Fruit fly (Drosophila melanogaster) whole organism, embryonic: ENCODE measurements around the gene CG13984.

Experiments used
- Ada2b ChIP-seq: fragments of 200-800 bp; sonication (Bioruptor generic); IDR thresholded peaks from 2 replicates; pipeline ENCODE4 v1.3.6; 2022; ENCODE audit warnings: missing biosample characterization, missing genetic modification characterization
- Atf-2 ChIP-seq: fragments of 200-800 bp; sonication (Bioruptor generic); optimal IDR thresholded peaks from 2 replicates; lab custom pipeline; 2016; ENCODE audit warnings: missing biosample characterization, missing genetic modification characterization
- Atf6 ChIP-seq: fragments of 200-800 bp; sonication (Bioruptor generic); IDR thresholded peaks from 2 replicates; pipeline ENCODE4 v1.3.6; 2022; ENCODE audit warnings: missing biosample characterization, missing genetic modification characterization
- C15 ChIP-seq: fragments of 200-800 bp; sonication (Bioruptor generic); IDR thresholded peaks from 3 replicates; pipeline ENCODE4 v1.3.6; 2022; ENCODE audit warnings: missing biosample characterization, missing genetic modification characterization
- CG10147 ChIP-seq: fragments of 200-800 bp; sonication (Bioruptor generic); optimal IDR thresholded peaks from 2 replicates; lab custom pipeline; 2019; ENCODE audit warnings: missing biosample characterization, mild to moderate bottlenecking, missing genetic modification characterization, moderate library complexity
- CG14014 ChIP-seq: fragments of 200-800 bp; sonication (Bioruptor generic); IDR thresholded peaks from 2 replicates; pipeline ENCODE4 v1.3.6; 2022; ENCODE audit warnings: missing biosample characterization, missing genetic modification characterization
- CG15514 ChIP-seq: fragments of 200-800 bp; sonication (Bioruptor generic); optimal IDR thresholded peaks from 3 replicates; lab custom pipeline; 2017; ENCODE audit warnings: missing biosample characterization, missing genetic modification characterization, mild to moderate bottlenecking, moderate library complexity, missing genetic modification reagents
- CG1602 ChIP-seq: fragments of 200-800 bp; sonication (Bioruptor generic); optimal IDR thresholded peaks from 3 replicates; lab custom pipeline; 2016; ENCODE audit warnings: missing biosample characterization, missing genetic modification characterization
- CG17359 ChIP-seq: fragments of 200-800 bp; sonication (Bioruptor generic); optimal IDR thresholded peaks from 3 replicates; lab custom pipeline; 2018; ENCODE audit warnings: missing biosample characterization, mild to moderate bottlenecking, missing genetic modification characterization, moderate library complexity
- CG1792 ChIP-seq: fragments of 200-800 bp; sonication (Bioruptor generic); optimal IDR thresholded peaks from 2 replicates; lab custom pipeline; 2016; ENCODE audit warnings: missing biosample characterization, missing genetic modification characterization
- CG31224 ChIP-seq: fragments of 200-800 bp; sonication (Bioruptor generic); IDR thresholded peaks from 2 replicates; pipeline ENCODE4 v1.3.6; 2022; ENCODE audit warnings: missing biosample characterization, missing genetic modification characterization
- CG3281 ChIP-seq: fragments of 200-800 bp; sonication (Bioruptor generic); optimal IDR thresholded peaks from 3 replicates; lab custom pipeline; 2017; ENCODE audit warnings: missing biosample characterization, mild to moderate bottlenecking, missing genetic modification characterization
- CG33557 ChIP-seq: fragments of 200-800 bp; sonication (Bioruptor generic); optimal IDR thresholded peaks from 2 replicates; lab custom pipeline; 2019; ENCODE audit warnings: missing biosample characterization, mild to moderate bottlenecking, missing genetic modification characterization, moderate library complexity
- CG3995 ChIP-seq: fragments of 200-800 bp; sonication (Bioruptor generic); optimal IDR thresholded peaks from 3 replicates; lab custom pipeline; 2016; ENCODE audit warnings: missing biosample characterization, missing genetic modification characterization
- CG4328 ChIP-seq: fragments of 200-800 bp; sonication (Bioruptor generic); optimal IDR thresholded peaks from 3 replicates; lab custom pipeline; 2017; ENCODE audit warnings: missing biosample characterization, missing genetic modification reagents, missing genetic modification characterization
- CG4424 ChIP-seq: fragments of 200-800 bp; sonication (Bioruptor generic); optimal IDR thresholded peaks from 3 replicates; lab custom pipeline; 2016; ENCODE audit warnings: missing biosample characterization, missing genetic modification characterization
- CG4820 ChIP-seq: fragments of 200-800 bp; sonication (Bioruptor generic); optimal IDR thresholded peaks from 3 replicates; lab custom pipeline; 2016; ENCODE audit warnings: missing biosample characterization, missing genetic modification characterization
- CG6689 ChIP-seq: fragments of 200-800 bp; sonication (Bioruptor generic); IDR thresholded peaks from 2 replicates; pipeline ENCODE4 v1.3.6; 2022; ENCODE audit warnings: missing biosample characterization, missing genetic modification characterization
- CHES-1-like ChIP-seq: fragments of 200-800 bp; sonication (Bioruptor generic); optimal IDR thresholded peaks from 2 replicates; lab custom pipeline; 2016; ENCODE audit warnings: missing biosample characterization, missing genetic modification characterization
- Dip2 ChIP-seq: fragments of 200-800 bp; sonication (Bioruptor generic); IDR thresholded peaks from 2 replicates; pipeline ENCODE4 v1.3.6; 2022; ENCODE audit warnings: missing biosample characterization, missing genetic modification characterization
- Dip3 ChIP-seq: fragments of 200-800 bp; sonication (Bioruptor generic); optimal IDR thresholded peaks from 3 replicates; lab custom pipeline; 2016; ENCODE audit warnings: missing biosample characterization, missing genetic modification characterization
- Gsc ChIP-seq: fragments of 200-800 bp; sonication (Bioruptor generic); IDR thresholded peaks from 2 replicates; pipeline ENCODE4 v1.3.6; 2022; ENCODE audit warnings: missing biosample characterization, missing genetic modification characterization
- Hr51 ChIP-seq, 2 experiments: fragments of 200-800 bp; sonication (Bioruptor generic); optimal IDR thresholded peaks; 2 replicates in 1 of 2; 3 replicates in 1 of 2; lab custom pipeline; 2016 to 2018; ENCODE audit warnings: missing biosample characterization in 2 of 2, missing genetic modification characterization in 2 of 2, mild to moderate bottlenecking in 1 of 2, moderate library complexity in 1 of 2
- Lim3 ChIP-seq: fragments of 200-800 bp; sonication (Bioruptor generic); IDR thresholded peaks from 2 replicates; pipeline ENCODE4 v1.3.6; 2022; ENCODE audit warnings: missing biosample characterization, missing genetic modification characterization
- Mad ChIP-seq: fragments of 200-800 bp; sonication (Bioruptor generic); optimal IDR thresholded peaks from 2 replicates; lab custom pipeline; 2016; ENCODE audit warnings: missing biosample characterization, missing genetic modification characterization
- Oaz ChIP-seq: fragments of 200-800 bp; sonication (Bioruptor generic); IDR thresholded peaks from 2 replicates; pipeline ENCODE4 v1.3.6; 2022; ENCODE audit warnings: missing biosample characterization, missing genetic modification characterization
- PHDP ChIP-seq: fragments of 200-800 bp; sonication (Bioruptor generic); optimal IDR thresholded peaks from 3 replicates; lab custom pipeline; 2018; ENCODE audit warnings: missing biosample characterization, mild to moderate bottlenecking, missing genetic modification characterization, moderate library complexity
- bbx ChIP-seq: fragments of 200-800 bp; sonication (Bioruptor generic); IDR thresholded peaks from 2 replicates; pipeline ENCODE4 v1.3.6; 2022; ENCODE audit warnings: missing biosample characterization, missing genetic modification characterization; ENCODE audit not compliant: partially characterized antibody
- bsh ChIP-seq, 2 experiments: fragments of 200-800 bp; sonication (Bioruptor generic); optimal IDR thresholded peaks; 2 replicates each; lab custom pipeline; 2017 to 2018; ENCODE audit warnings: mild to moderate bottlenecking in 2 of 2, missing biosample characterization in 2 of 2, missing genetic modification characterization in 2 of 2, moderate library complexity in 1 of 2
- caup ChIP-seq: fragments of 200-800 bp; sonication (Bioruptor generic); optimal IDR thresholded peaks from 3 replicates; lab custom pipeline; 2017; ENCODE audit warnings: missing biosample characterization, mild to moderate bottlenecking, missing genetic modification characterization, moderate library complexity; ENCODE audit not compliant: severe bottlenecking
- chinmo ChIP-seq: fragments of 200-800 bp; sonication (Bioruptor generic); IDR thresholded peaks from 4 replicates; pipeline ENCODE4 v1.3.6; 2022; ENCODE audit warnings: missing biosample characterization, missing genetic modification characterization; ENCODE audit not compliant: partially characterized antibody
- dmrt11E ChIP-seq: fragments of 200-800 bp; sonication (Bioruptor generic); optimal IDR thresholded peaks from 3 replicates; lab custom pipeline; 2018; ENCODE audit warnings: missing biosample characterization, mild to moderate bottlenecking, missing genetic modification characterization, moderate library complexity
- esg ChIP-seq: fragments of 200-800 bp; sonication (Bioruptor generic); conservative IDR thresholded peaks from 2 replicates; pipeline ENCODE4 v1.3.6; 2022; ENCODE audit warnings: missing biosample characterization, missing genetic modification characterization
- eve ChIP-seq, 2 experiments: fragments of >200 bp; optimal IDR thresholded peaks; 2 replicates each; lab custom pipeline; 2017; ENCODE audit warnings: missing biosample characterization in 2 of 2, missing genetic modification characterization in 2 of 2
- exex ChIP-seq: fragments of 200-800 bp; sonication (Bioruptor generic); optimal IDR thresholded peaks from 4 replicates; lab custom pipeline; 2018; ENCODE audit warnings: missing biosample characterization, mild to moderate bottlenecking, missing genetic modification characterization, moderate library complexity
- ftz-f1 ChIP-seq: fragments of 200-800 bp; sonication (Bioruptor generic); optimal IDR thresholded peaks from 2 replicates; lab custom pipeline; 2016; ENCODE audit warnings: missing biosample characterization, missing genetic modification characterization
- h ChIP-seq: fragments of >200 bp; optimal IDR thresholded peaks from 2 replicates; lab custom pipeline; 2017
- her ChIP-seq: fragments of 200-800 bp; sonication (Bioruptor generic); optimal IDR thresholded peaks from 2 replicates; lab custom pipeline; 2016; ENCODE audit warnings: missing biosample characterization, missing genetic modification characterization
- jigr1 ChIP-seq: fragments of 200-800 bp; sonication (Bioruptor generic); IDR thresholded peaks from 3 replicates; pipeline ENCODE4 v1.3.6; 2022; ENCODE audit warnings: missing biosample characterization, missing genetic modification characterization
- lilli ChIP-seq: fragments of 200-800 bp; sonication (Bioruptor generic); optimal IDR thresholded peaks from 3 replicates; lab custom pipeline; 2016; ENCODE audit warnings: missing biosample characterization, missing genetic modification characterization
- mirr ChIP-seq: fragments of 200-800 bp; sonication (Bioruptor generic); optimal IDR thresholded peaks from 3 replicates; lab custom pipeline; 2018; ENCODE audit warnings: missing biosample characterization, mild to moderate bottlenecking, missing genetic modification characterization
- ro ChIP-seq: fragments of 200-800 bp; sonication (Bioruptor generic); IDR thresholded peaks from 2 replicates; pipeline ENCODE4 v1.3.6; 2022; ENCODE audit warnings: missing biosample characterization, missing genetic modification characterization
- run ChIP-seq: fragments of 200-800 bp; sonication (Bioruptor generic); optimal IDR thresholded peaks from 3 replicates; lab custom pipeline; 2018; ENCODE audit warnings: missing biosample characterization, mild to moderate bottlenecking, missing genetic modification characterization
- salm ChIP-seq: fragments of 200-800 bp; sonication (Bioruptor generic); optimal IDR thresholded peaks from 2 replicates; lab custom pipeline; 2018; ENCODE audit warnings: missing biosample characterization, mild to moderate bottlenecking, missing genetic modification characterization
- sc ChIP-seq, 3 experiments: fragments of >200 bp in 2 of 3; fragments of 200-800 bp in 1 of 3; sonication (Bioruptor generic) in 1 of 3; optimal IDR thresholded peaks; 2 replicates in 2 of 3; 3 replicates in 1 of 3; lab custom pipeline; 2017; ENCODE audit warnings: mild to moderate bottlenecking in 1 of 3, missing biosample characterization in 1 of 3, missing genetic modification characterization in 1 of 3, missing genetic modification reagents in 1 of 3
- tap ChIP-seq: fragments of 200-800 bp; optimal IDR thresholded peaks from 3 replicates; lab custom pipeline; 2019; ENCODE audit warnings: missing biosample characterization, mild to moderate bottlenecking, missing genetic modification characterization, moderate library complexity
- twi ChIP-seq: fragments of 200-800 bp; optimal IDR thresholded peaks from 2 replicates; lab custom pipeline; 2019; ENCODE audit warnings: missing biosample characterization, mild to moderate bottlenecking, missing genetic modification characterization, moderate library complexity
- vfl ChIP-seq: fragments of 200-800 bp; sonication (Bioruptor generic); optimal IDR thresholded peaks from 2 replicates; lab custom pipeline; 2016; ENCODE audit warnings: missing biosample characterization, missing genetic modification characterization
- zfh2 ChIP-seq: fragments of 200-800 bp; sonication (Bioruptor generic); optimal IDR thresholded peaks from 2 replicates; lab custom pipeline; 2016; ENCODE audit warnings: missing biosample characterization, missing genetic modification characterization

Gene CG13984

DNA sequence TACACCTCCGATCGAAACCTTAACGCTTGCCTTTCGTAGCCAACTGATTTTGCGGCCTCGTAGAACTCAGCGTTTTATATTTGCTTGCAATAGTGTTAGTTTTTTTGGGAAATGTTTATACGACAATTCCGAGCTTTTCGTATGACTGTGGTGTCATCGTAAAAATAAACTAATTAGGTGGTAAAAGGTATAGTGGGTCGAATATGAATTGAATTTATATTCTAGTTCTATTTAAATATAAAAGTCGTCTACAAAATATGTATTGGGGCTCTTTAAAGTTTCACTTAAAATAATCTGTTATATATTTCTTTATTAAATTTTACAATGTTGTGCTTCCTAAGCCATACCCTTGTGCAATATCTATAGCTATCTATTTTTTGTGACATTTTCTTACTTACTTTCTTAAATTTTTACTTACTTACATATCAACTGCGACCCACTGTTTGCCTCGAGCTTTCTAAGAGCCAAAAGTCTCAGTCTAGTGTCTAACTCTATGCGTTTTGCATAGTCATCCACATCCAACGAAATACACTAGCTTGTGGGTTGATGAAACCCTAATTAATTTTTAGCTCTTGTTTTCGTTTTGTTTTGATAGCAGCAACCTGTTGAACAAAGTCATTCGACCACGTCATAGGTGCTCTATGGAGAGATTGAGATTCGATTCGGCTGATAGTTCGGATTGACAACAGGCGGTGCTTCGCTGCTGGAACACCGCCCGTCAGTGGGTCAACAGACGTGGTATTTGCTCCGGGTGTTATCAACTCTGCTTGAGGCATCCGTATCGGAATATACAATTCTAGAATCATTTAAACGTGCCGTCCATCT lies 42.6 kb downstream of the CG13984 start, which contains the start of gene CG9498 (continued):
- TF ChIP-seq Hr51 (GFP tag; optimal IDR thresholded peaks at IDR 0.05; lab: Kevin White, UChicago), result peak in 1 of 2 experiments; percentile 91
- peak; percentile 33 for TF ChIP-seq twi (tag; lab: Kevin White, UChicago)
- TF ChIP-seq CG17359 (tag; lab: Kevin White, UChicago), result peak; percentile 86
- peak; percentile 78 for TF ChIP-seq CG4328 (GFP tag; lab: Kevin White, UChicago)
- TF ChIP-seq Gsc (GFP tag; lab: Robert Waterston, UW), result no peak
- no peak for TF ChIP-seq CG4820
- TF ChIP-seq Lim3, result no peak; the same call in 1 of the 2 replicates
- no peak for TF ChIP-seq Dip2
- peak; percentile 14 for TF ChIP-seq vfl (GFP tag; lab: Kevin White, UChicago)
- no peak for TF ChIP-seq CHES-1-like (GFP tag; lab: Kevin White, UChicago)
- TF ChIP-seq ftz-f1 (GFP tag; lab: Kevin White, UChicago), result no peak
- TF ChIP-seq mirr (GFP tag; lab: Kevin White, UChicago), result peak; percentile 81
- no peak for TF ChIP-seq her (GFP tag; lab: Kevin White, UChicago)
- TF ChIP-seq CG1602, result peak; percentile 56
- no peak for TF ChIP-seq ro (GFP tag; lab: Robert Waterston, UW)
- no peak for TF ChIP-seq h (lab: Kevin White, UChicago)
- TF ChIP-seq sc (optimal IDR thresholded peaks at IDR 0.05; lab: Kevin White, UChicago), result no peak
- TF ChIP-seq sc (GFP tag; optimal IDR thresholded peaks at IDR 0.05; lab: Kevin White, UChicago), result peak; percentile 26
- peak; percentile 79 for TF ChIP-seq Atf6
- no peak for TF ChIP-seq dmrt11E (tag; lab: Kevin White, UChicago)
- peak; percentile 81 for TF ChIP-seq CG10147
- peak; percentile 53 for TF ChIP-seq zfh2 (GFP tag; lab: Kevin White, UChicago)
- TF ChIP-seq jigr1, result peak; percentile 67; the same call in 2 of the 3 replicates
- peak; percentile 67 for TF ChIP-seq lilli (GFP tag; lab: Kevin White, UChicago)
- TF ChIP-seq tap, result peak; percentile 78
- TF ChIP-seq CG15514 (GFP tag; lab: Kevin White, UChicago), result peak; percentile 75
- peak in 1 of 2 experiments; percentile 53 for TF ChIP-seq bsh (GFP tag; optimal IDR thresholded peaks at IDR 0.05; lab: Kevin White, UChicago)
- TF ChIP-seq Dip3 (GFP tag; lab: Kevin White, UChicago), result no peak
- TF ChIP-seq eve (GFP tag; optimal IDR thresholded peaks at IDR 0.05; lab: Kevin White, UChicago), result no peak
- TF ChIP-seq Atf-2 (GFP tag; lab: Kevin White, UChicago), result no peak
- peak; percentile 64; the same call in 1 of the 2 replicates for TF ChIP-seq Oaz (GFP tag; lab: Robert Waterston, UW)
- TF ChIP-seq C15, result peak; percentile 83
- TF ChIP-seq CG6689 (GFP tag; lab: Robert Waterston, UW), result peak; percentile 82
- TF ChIP-seq CG3995, result peak; percentile 50
- TF ChIP-seq caup, result peak; percentile 88
- peak; percentile 60 for TF ChIP-seq Ada2b (GFP tag; lab: Robert Waterston, UW)
- TF ChIP-seq CG4424, result peak; percentile 74
- TF ChIP-seq chinmo (GFP tag; lab: Robert Waterston, UW), result 0 out of 4 replicates have a peak, but pooled peaks have one; percentile 63
- TF ChIP-seq CG31224 (GFP tag; lab: Robert Waterston, UW), result peak; percentile 82
- no peak for TF ChIP-seq CG33557
- TF ChIP-seq exex (tag; lab: Kevin White, UChicago), result peak; percentile 95
- TF ChIP-seq esg (GFP tag; lab: Robert Waterston, UW), result peak; percentile 81
- TF ChIP-seq salm, result peak; percentile 69
- peak; percentile 71 for TF ChIP-seq run (tag; lab: Kevin White, UChicago)
- TF ChIP-seq CG1792, result no peak
- TF ChIP-seq CG3281 (GFP tag; lab: Kevin White, UChicago), result peak; percentile 96
- TF ChIP-seq PHDP (tag; lab: Kevin White, UChicago), result peak; percentile 91
- TF ChIP-seq CG14014 (GFP tag; lab: Robert Waterston, UW), result peak; percentile 87
- TF ChIP-seq Mad (GFP tag; lab: Kevin White, UChicago), result no peak
- TF ChIP-seq bbx (GFP tag; lab: Robert Waterston, UW), result no peak
